Fruit fly (Drosophila melanogaster) whole organism, pupa: ENCODE data around the gene Prat2.

Experiments
- CG10348 ChIP-seq: fragments of 200-800 bp; sonication (Bioruptor generic); IDR thresholded peaks from 2 replicates; pipeline ENCODE4 v1.3.6; 2022; ENCODE audit warnings: missing biosample characterization, missing genetic modification characterization
- CG12605 ChIP-seq: fragments of 200-800 bp; sonication (Bioruptor generic); IDR thresholded peaks from 2 replicates; pipeline ENCODE4 v1.3.6; 2022; ENCODE audit warnings: missing biosample characterization, missing genetic modification characterization
- CG13204 ChIP-seq: fragments of 200-800 bp; sonication (Bioruptor generic); optimal IDR thresholded peaks from 2 replicates; lab custom pipeline; 2018; ENCODE audit warnings: missing biosample characterization, mild to moderate bottlenecking, missing genetic modification characterization, moderate library complexity
- CG14655 ChIP-seq: fragments of 200-800 bp; sonication (Bioruptor generic); optimal IDR thresholded peaks from 3 replicates; lab custom pipeline; 2017; ENCODE audit warnings: mild to moderate bottlenecking, missing biosample characterization, missing genetic modification reagents, missing genetic modification characterization
- CG15710 ChIP-seq: fragments of 200-800 bp; sonication (Bioruptor generic); optimal IDR thresholded peaks from 2 replicates; lab custom pipeline; 2018; ENCODE audit warnings: missing biosample characterization, mild to moderate bottlenecking, missing genetic modification characterization, moderate library complexity
- CG17806 ChIP-seq: fragments of 200-800 bp; sonication (Bioruptor generic); optimal IDR thresholded peaks from 2 replicates; lab custom pipeline; 2018; ENCODE audit warnings: missing biosample characterization, mild to moderate bottlenecking, missing genetic modification characterization, moderate library complexity
- CG32121 ChIP-seq: fragments of 200-800 bp; sonication (Bioruptor generic); IDR thresholded peaks from 2 replicates; pipeline ENCODE4 v1.3.6; 2022; ENCODE audit warnings: missing biosample characterization, missing genetic modification characterization
- CG34367 ChIP-seq: fragments of 200-800 bp; sonication (Bioruptor generic); optimal IDR thresholded peaks from 2 replicates; lab custom pipeline; 2018; ENCODE audit warnings: missing biosample characterization, mild to moderate bottlenecking, missing genetic modification characterization
- CG4496 ChIP-seq: fragments of 200-800 bp; sonication (Bioruptor generic); IDR thresholded peaks from 3 replicates; pipeline ENCODE4 v1.3.6; 2022; ENCODE audit warnings: missing biosample characterization, missing genetic modification characterization
- CG8159 ChIP-seq: fragments of 200-800 bp; sonication (Bioruptor generic); optimal IDR thresholded peaks from 3 replicates; lab custom pipeline; 2018; ENCODE audit warnings: missing biosample characterization, mild to moderate bottlenecking, missing genetic modification characterization, moderate library complexity
- CG8301 ChIP-seq: fragments of 200-800 bp; sonication (Bioruptor generic); optimal IDR thresholded peaks from 2 replicates; lab custom pipeline; 2018; ENCODE audit warnings: missing biosample characterization, mild to moderate bottlenecking, missing genetic modification characterization
- CG9948 ChIP-seq: fragments of 200-800 bp; sonication (Bioruptor generic); optimal IDR thresholded peaks from 2 replicates; lab custom pipeline; 2018; ENCODE audit warnings: missing biosample characterization, mild to moderate bottlenecking, missing genetic modification characterization, moderate library complexity
- D1 ChIP-seq: fragments of 200-800 bp; sonication (Bioruptor generic); optimal IDR thresholded peaks from 2 replicates; lab custom pipeline; 2018; ENCODE audit warnings: missing biosample characterization, mild to moderate bottlenecking, missing genetic modification characterization, moderate library complexity
- EcR ChIP-seq: fragments of 200-800 bp; sonication (Bioruptor generic); optimal IDR thresholded peaks from 3 replicates; lab custom pipeline; 2019; ENCODE audit warnings: missing biosample characterization, missing genetic modification characterization, mild to moderate bottlenecking, moderate library complexity, missing genetic modification reagents
- Ets98B ChIP-seq: fragments of 200-800 bp; sonication (Bioruptor generic); IDR thresholded peaks from 2 replicates; pipeline ENCODE4 v1.3.6; 2022; ENCODE audit warnings: missing biosample characterization, missing genetic modification characterization
- Pif1A ChIP-seq: fragments of 200-800 bp; sonication (Bioruptor generic); optimal IDR thresholded peaks from 3 replicates; lab custom pipeline; 2016; ENCODE audit warnings: missing biosample characterization, missing genetic modification characterization
- Pif1B ChIP-seq: fragments of 200-800 bp; sonication (Bioruptor generic); optimal IDR thresholded peaks from 3 replicates; lab custom pipeline; 2016; ENCODE audit warnings: missing biosample characterization, missing genetic modification characterization
- Snoo ChIP-seq: fragments of 200-800 bp; sonication (Bioruptor generic); optimal IDR thresholded peaks from 3 replicates; lab custom pipeline; 2017; ENCODE audit warnings: missing biosample characterization, mild to moderate bottlenecking, missing genetic modification characterization, inconsistent platforms
- fd96Ca ChIP-seq: fragments of 200-800 bp; sonication (Bioruptor generic); IDR thresholded peaks from 3 replicates; pipeline ENCODE4 v1.3.6; 2022; ENCODE audit warnings: missing biosample characterization, missing genetic modification characterization
- gl ChIP-seq: fragments of 200-800 bp; sonication (Bioruptor generic); optimal IDR thresholded peaks from 2 replicates; lab custom pipeline; 2018; ENCODE audit warnings: missing biosample characterization, mild to moderate bottlenecking, missing genetic modification characterization
- rn ChIP-seq: fragments of 200-800 bp; sonication (Bioruptor generic); IDR thresholded peaks from 2 replicates; pipeline ENCODE4 v1.3.6; 2022; ENCODE audit warnings: missing biosample characterization, missing genetic modification characterization

Gene Prat2

dm6 chr3L:6955254-6956229 is 40.9 kb upstream of the Prat2 start, which contains the start of the genes CG10077 and CG9948:
Gene CG10077, minus strand, starts transcription at chr3L:6955904.
Gene CG9948, plus strand, starts transcription at chr3L:6955991.
- no peak for TF ChIP-seq CG13204
- peak; percentile 89 for TF ChIP-seq CG8301 (tag; lab: Kevin White, UChicago)
- TF ChIP-seq Pif1B = peak; percentile 89
- peak; percentile 92 for TF ChIP-seq CG17806
- peak; percentile 91 for TF ChIP-seq CG15710 (tag; lab: Kevin White, UChicago)
- peak; percentile 88 for TF ChIP-seq Snoo
- TF ChIP-seq CG9948 (tag; lab: Kevin White, UChicago) = peak; percentile 94
- no peak for TF ChIP-seq CG14655 (GFP tag; lab: Kevin White, UChicago)
- 0 out of 2 replicates have a peak, but pooled peaks have one; percentile 9 for TF ChIP-seq rn (GFP tag; lab: Robert Waterston, UW)
- TF ChIP-seq CG34367 = peak; percentile 87
- TF ChIP-seq EcR (GFP tag; lab: Kevin White, UChicago) = no peak
- peak; percentile 91 for TF ChIP-seq CG8159 (tag; lab: Kevin White, UChicago)
- TF ChIP-seq Ets98B (GFP tag; lab: Robert Waterston, UW) = peak; percentile 90
- TF ChIP-seq CG4496 = peak; percentile 95
- peak; percentile 88; the same call in 1 of the 2 replicates for TF ChIP-seq CG12605
- peak; percentile 85 for TF ChIP-seq Pif1A (GFP tag; lab: Kevin White, UChicago)
- TF ChIP-seq gl (tag; lab: Kevin White, UChicago) = peak; percentile 78
- TF ChIP-seq CG10348 (GFP tag; lab: Robert Waterston, UW) = peak; percentile 43; the same call in 1 of the 2 replicates
- TF ChIP-seq fd96Ca (GFP tag; lab: Robert Waterston, UW) = peak; percentile 64; the same call in 2 of the 3 replicates
- TF ChIP-seq D1 = no peak
- peak; percentile 88 for TF ChIP-seq CG32121 (GFP tag; lab: Robert Waterston, UW)

dm6 chr3L:6947188-6947971 is 32.7 kb upstream of the Prat2 start:
- no peak for TF ChIP-seq fd96Ca (GFP tag; lab: Robert Waterston, UW)
- no peak for TF ChIP-seq Pif1A (GFP tag; lab: Kevin White, UChicago)
- no peak for TF ChIP-seq D1
- TF ChIP-seq CG8159 (tag; lab: Kevin White, UChicago) = no peak
- TF ChIP-seq CG10348 (GFP tag; lab: Robert Waterston, UW) = no peak
- TF ChIP-seq CG17806 = no peak
- no peak for TF ChIP-seq CG9948 (tag; lab: Kevin White, UChicago)
- TF ChIP-seq CG34367 = no peak
- TF ChIP-seq CG14655 (GFP tag; lab: Kevin White, UChicago) = no peak
- no peak for TF ChIP-seq CG13204
- no peak for TF ChIP-seq Ets98B (GFP tag; lab: Robert Waterston, UW)

dm6 chr3L:6945357-6945756 is 30.7 kb upstream of the Prat2 start:
- TF ChIP-seq EcR (GFP tag; lab: Kevin White, UChicago) (no peak), Ets98B (GFP tag; lab: Robert Waterston, UW) (no peak), CG17806 (no peak), CG15710 (tag; lab: Kevin White, UChicago) (no peak), CG34367 (no peak), D1 (no peak), CG8159 (tag; lab: Kevin White, UChicago) (no peak)

dm6 chr3L:6943948-6944319 is 29.3 kb upstream of the Prat2 start:
- TF ChIP-seq rn (GFP tag; lab: Robert Waterston, UW) (no peak), CG13204 (no peak), D1 (no peak), CG32121 (GFP tag; lab: Robert Waterston, UW) (no peak), CG12605 (no peak), CG15710 (tag; lab: Kevin White, UChicago) (no peak), CG10348 (GFP tag; lab: Robert Waterston, UW) (no peak), Pif1B (no peak), CG8301 (tag; lab: Kevin White, UChicago) (no peak), Pif1A (GFP tag; lab: Kevin White, UChicago) (no peak), Snoo (no peak), gl (tag; lab: Kevin White, UChicago) (no peak), Ets98B (GFP tag; lab: Robert Waterston, UW) (no peak), CG14655 (GFP tag; lab: Kevin White, UChicago) (no peak), CG4496 (no peak), CG34367 (no peak), CG8159 (tag; lab: Kevin White, UChicago) (no peak), EcR (GFP tag; lab: Kevin White, UChicago) (no peak), fd96Ca (GFP tag; lab: Robert Waterston, UW) (no peak)
- TF ChIP-seq, all 21 proteins: peak for 0

dm6 chr3L:6943204-6943947 is 28.7 kb upstream of the Prat2 start:
- no peak for TF ChIP-seq fd96Ca (GFP tag; lab: Robert Waterston, UW)
- peak; percentile 39 for TF ChIP-seq Ets98B (GFP tag; lab: Robert Waterston, UW)
- TF ChIP-seq CG12605 = peak; percentile 36; the same call in 1 of the 2 replicates
- peak; percentile 35 for TF ChIP-seq CG14655 (GFP tag; lab: Kevin White, UChicago)
- TF ChIP-seq CG4496 = peak; percentile 47; the same call in 1 of the 3 replicates
- TF ChIP-seq D1 = no peak
